Worm (Caenorhabditis elegans): Measurements from ENCODE around the gene fcmt-1.

Gene fcmt-1

DNA sequence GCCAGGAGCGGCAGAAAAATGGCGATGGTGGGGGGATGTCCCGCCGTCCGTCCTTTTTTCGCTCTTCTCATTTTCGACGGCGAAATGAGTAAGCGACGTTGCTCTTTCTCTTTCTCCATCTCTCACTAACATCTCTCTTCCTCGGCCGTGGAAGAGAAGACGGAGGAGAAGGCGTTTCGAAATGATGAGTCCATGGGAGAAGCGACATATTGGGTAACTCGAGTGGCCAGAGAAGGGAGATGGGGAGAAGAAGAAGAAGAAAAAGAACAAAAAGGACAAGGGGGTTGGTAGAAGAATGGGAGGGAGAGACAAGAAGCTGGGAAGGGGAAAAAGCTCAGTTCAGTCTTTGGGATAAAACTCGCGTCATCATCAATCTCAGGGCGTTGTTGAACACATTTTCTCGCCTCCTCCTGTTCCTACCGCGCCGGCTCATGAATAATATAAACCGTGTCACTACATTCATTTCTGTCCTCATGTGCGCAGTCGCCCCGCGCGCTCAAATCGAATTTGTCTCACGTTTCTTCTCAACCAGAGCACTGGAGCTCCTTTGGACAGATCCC is 42.3 kb upstream of the fcmt-1 start (continued):
- TF ChIP-seq fos-1 (tag; optimal IDR thresholded peaks at IDR 0.05), result no peak
- TF ChIP-seq grh-1 (GFP tag; IDR thresholded peaks at IDR 0.05), result no peak
- TF ChIP-seq sox-4 (tag; optimal IDR thresholded peaks at IDR 0.05), result no peak
- no peak for TF ChIP-seq mef-2 (tag; optimal IDR thresholded peaks at IDR 0.05)
- TF ChIP-seq ceh-82 (tag; optimal IDR thresholded peaks at IDR 0.05), result peak; percentile 8 to 70 (median 33)
- no peak for TF ChIP-seq elt-2 (tag; optimal IDR thresholded peaks at IDR 0.05)
- TF ChIP-seq ceh-63 (GFP tag; optimal IDR thresholded peaks at IDR 0.05), result no peak
- no peak for TF ChIP-seq lin-13 (GFP tag; optimal IDR thresholded peaks at IDR 0.05)
- TF ChIP-seq dsc-1 (tag; optimal IDR thresholded peaks at IDR 0.05), result no peak
- TF ChIP-seq unc-30 (tag; optimal IDR thresholded peaks at IDR 0.05), result no peak
- no peak for TF ChIP-seq nhr-85 (tag)
- no peak for TF ChIP-seq nhr-76 (tag; optimal IDR thresholded peaks at IDR 0.05)
- TF ChIP-seq zip-4 (GFP tag; optimal IDR thresholded peaks at IDR 0.05), result no peak
- TF ChIP-seq nhr-20 (tag; optimal IDR thresholded peaks at IDR 0.05), result no peak
- peak; percentile 36 for TF ChIP-seq tbx-2 (tag; optimal IDR thresholded peaks at IDR 0.05)
- no peak for TF ChIP-seq elt-3 (tag; optimal IDR thresholded peaks at IDR 0.05)
- no peak for TF ChIP-seq lin-35 (GFP tag; optimal IDR thresholded peaks at IDR 0.05)
- peak; percentile 0 for TF ChIP-seq fkh-8 (tag; optimal IDR thresholded peaks at IDR 0.05)
- peak; percentile 31 for TF ChIP-seq skn-1 (tag; optimal IDR thresholded peaks at IDR 0.05)
- TF ChIP-seq zag-1 (tag; optimal IDR thresholded peaks at IDR 0.05), result no peak
- no peak for TF ChIP-seq nhr-12 (tag; optimal IDR thresholded peaks at IDR 0.05)
- TF ChIP-seq nhr-84 (tag; optimal IDR thresholded peaks at IDR 0.05), result no peak
- TF ChIP-seq ztf-11 (tag; optimal IDR thresholded peaks at IDR 0.05), result peak in 1 of 2 experiments; percentile 1
- no peak for TF ChIP-seq ceh-90 (tag; optimal IDR thresholded peaks at IDR 0.05)
- no peak for TF ChIP-seq aly-2 (tag; optimal IDR thresholded peaks at IDR 0.05)
- peak; percentile 34 for TF ChIP-seq unc-86 (tag; optimal IDR thresholded peaks at IDR 0.05)
- TF ChIP-seq nhr-28 (tag; optimal IDR thresholded peaks at IDR 0.05), result no peak
- no peak for TF ChIP-seq lin-39 (tag; optimal IDR thresholded peaks at IDR 0.05)
- TF ChIP-seq blmp-1 (tag; optimal IDR thresholded peaks at IDR 0.05), result no peak
- TF ChIP-seq hpl-2 (GFP tag; optimal IDR thresholded peaks at IDR 0.05), result no peak
- TF ChIP-seq sup-37 (GFP tag; optimal IDR thresholded peaks at IDR 0.05), result no peak
- no peak for TF ChIP-seq ces-1 (GFP tag; optimal IDR thresholded peaks at IDR 0.05)
- no peak for TF ChIP-seq sptf-1 (tag; optimal IDR thresholded peaks at IDR 0.05)
- TF ChIP-seq mep-1 (tag; optimal IDR thresholded peaks at IDR 0.05), result peak; percentile 7
- TF ChIP-seq tlp-1 (tag; optimal IDR thresholded peaks at IDR 0.05), result no peak
- TF ChIP-seq isw-1 (GFP tag; IDR thresholded peaks at IDR 0.05), result peak; percentile 3; the same call in 1 of the 2 replicates

- TF ChIP-seq C16A3.4 (tag; optimal IDR thresholded peaks at IDR 0.05), result peak; percentile 75
- TF ChIP-seq mep-1 (tag; optimal IDR thresholded peaks at IDR 0.05), result peak; percentile 31
- TF ChIP-seq zag-1 (tag; optimal IDR thresholded peaks at IDR 0.05), result no peak
- TF ChIP-seq aly-2 (tag; optimal IDR thresholded peaks at IDR 0.05), result peak; percentile 37
- TF ChIP-seq ztf-4 (tag; optimal IDR thresholded peaks at IDR 0.05), result peak; percentile 92
- TF ChIP-seq C04F5.9 (tag; optimal IDR thresholded peaks at IDR 0.05), result no peak
- peak; percentile 89 for TF ChIP-seq nhr-77 (tag; optimal IDR thresholded peaks at IDR 0.05)
- TF ChIP-seq mef-2 (tag; optimal IDR thresholded peaks at IDR 0.05), result peak; percentile 6
- peak; percentile 19 for TF ChIP-seq fkh-4 (tag; optimal IDR thresholded peaks at IDR 0.05; ENCODE audit: borderline replicate concordance)
- TF ChIP-seq nhr-85 (tag), result peak; percentile 82
- TF ChIP-seq hpl-2 (GFP tag; optimal IDR thresholded peaks at IDR 0.05), result no peak
- TF ChIP-seq unc-130 (tag; optimal IDR thresholded peaks at IDR 0.05), result peak; percentile 51
- peak; percentile 63; the same call in 1 of the 2 replicates for TF ChIP-seq ceh-88 (GFP tag; IDR thresholded peaks at IDR 0.05)
- peak; percentile 59 for TF ChIP-seq lin-13 (GFP tag; optimal IDR thresholded peaks at IDR 0.05)
- no peak for TF ChIP-seq ceh-90 (tag; optimal IDR thresholded peaks at IDR 0.05)
- peak; percentile 70 for TF ChIP-seq dsc-1 (tag; optimal IDR thresholded peaks at IDR 0.05)
- no peak for TF ChIP-seq Y116A8C.19 (tag; optimal IDR thresholded peaks at IDR 0.05; ENCODE audit: borderline replicate concordance)
- peak in 1 of 2 experiments; percentile 78 for TF ChIP-seq ztf-11 (tag; optimal IDR thresholded peaks at IDR 0.05)
- no peak for TF ChIP-seq unc-30 (tag; optimal IDR thresholded peaks at IDR 0.05)
- TF ChIP-seq ets-5 (GFP tag; IDR thresholded peaks at IDR 0.05), result no peak
- TF ChIP-seq fkh-10 (GFP tag; optimal IDR thresholded peaks at IDR 0.05), result peak; percentile 55
- no peak for TF ChIP-seq C34B4.2 (tag; optimal IDR thresholded peaks at IDR 0.05)
- TF ChIP-seq nhr-84 (tag; optimal IDR thresholded peaks at IDR 0.05), result no peak
- no peak for TF ChIP-seq sup-37 (GFP tag; optimal IDR thresholded peaks at IDR 0.05)
- TF ChIP-seq fos-1 (tag; optimal IDR thresholded peaks at IDR 0.05), result peak; percentile 33
- TF ChIP-seq mab-9 (GFP tag; IDR thresholded peaks at IDR 0.05), result peak; percentile 47; the same call in 1 of the 2 replicates
- peak; percentile 67 for TF ChIP-seq xbp-1 (tag; optimal IDR thresholded peaks at IDR 0.05)
- TF ChIP-seq nhr-90 (tag; optimal IDR thresholded peaks at IDR 0.05; ENCODE audit: poor library complexity), result peak; percentile 56
- TF ChIP-seq nhr-20 (tag; optimal IDR thresholded peaks at IDR 0.05), result peak; percentile 82
- peak; percentile 8 for TF ChIP-seq lin-39 (tag; optimal IDR thresholded peaks at IDR 0.05)
Observed at ce11 chrII:11749490-11750172, 40.3 kb upstream of the fcmt-1 start.

Measured in whole organism, L1 larva.